Fruit fly (Drosophila melanogaster): ENCODE results near the gene CG31391.
A peak's percentile ranks its signal among the peaks of the same experiment; 100 is the strongest.

Gene CG31391

DNA sequence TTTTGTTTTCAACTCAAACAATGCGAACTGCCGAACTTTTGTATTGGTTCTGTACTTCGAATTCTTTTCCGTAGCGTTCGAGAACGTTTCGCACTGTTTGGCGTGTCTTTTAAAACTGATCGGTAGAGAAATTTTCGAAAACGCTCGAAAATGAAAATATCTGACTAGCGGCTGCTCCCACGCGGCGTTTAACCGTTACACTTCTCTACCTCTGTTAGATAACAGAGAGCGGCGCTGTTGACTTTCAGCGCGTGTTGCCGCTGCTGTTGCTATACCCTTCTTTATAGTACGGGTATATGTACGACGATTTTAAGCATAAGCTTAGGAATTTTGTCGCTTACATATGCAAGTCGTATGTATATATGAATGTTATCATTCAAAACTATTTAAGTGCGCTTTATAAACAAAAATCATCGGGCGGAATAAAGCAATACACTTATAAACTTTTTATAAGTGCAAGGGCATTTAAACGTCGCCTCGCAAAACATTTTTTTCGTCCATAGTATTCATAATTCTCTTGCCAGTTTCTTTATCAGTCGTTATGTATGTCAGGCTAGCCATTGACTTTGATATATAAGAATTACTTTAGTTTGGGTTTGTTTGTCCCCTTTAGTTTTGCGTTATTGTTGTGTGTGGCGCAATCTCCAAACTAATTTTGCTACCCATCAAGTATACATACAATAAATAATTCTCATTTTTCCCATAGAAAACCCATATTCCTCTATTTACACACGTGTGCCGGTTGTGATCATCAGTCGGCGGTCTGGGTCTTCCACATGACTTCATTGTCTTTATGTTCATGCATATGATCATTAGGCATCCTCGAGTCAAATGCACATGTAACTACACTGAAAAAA is 23.8 kb downstream of the CG31391 start, which contains the start of gene Phyhd1:
Gene Phyhd1 (minus strand): TSS at position 101 of the 857 bp plus-strand sequence.
- TF ChIP-seq Mnt (GFP tag; optimal IDR thresholded peaks at IDR 0.05) (peak; percentile 79), CG33017 (tag; optimal IDR thresholded peaks at IDR 0.05) (peak; percentile 89), CG7101 (tag; optimal IDR thresholded peaks at IDR 0.05) (peak; percentile 89), CG7045 (GFP tag; optimal IDR thresholded peaks at IDR 0.05) (peak; percentile 69), pad (GFP tag; optimal IDR thresholded peaks at IDR 0.05) (no peak), Crg-1 (GFP tag; optimal IDR thresholded peaks at IDR 0.05) (peak; percentile 2), tj (GFP tag; optimal IDR thresholded peaks at IDR 0.05) (peak; percentile 44), CG11617 (GFP tag; optimal IDR thresholded peaks at IDR 0.05) (peak; percentile 65), toe (GFP tag; optimal IDR thresholded peaks at IDR 0.05) (peak; percentile 50), CG14711 (tag; optimal IDR thresholded peaks at IDR 0.05) (peak; percentile 76), CG1620 (GFP tag; optimal IDR thresholded peaks at IDR 0.05) (peak; percentile 51), ovo (GFP tag; optimal IDR thresholded peaks at IDR 0.05) (peak; percentile 78), bab1 (GFP tag; optimal IDR thresholded peaks at IDR 0.05) (peak; percentile 90), cic (GFP tag; optimal IDR thresholded peaks at IDR 0.05) (peak; percentile 92), Hr96 (GFP tag; optimal IDR thresholded peaks at IDR 0.05) (peak; percentile 67), CG5204 (GFP tag; optimal IDR thresholded peaks at IDR 0.05) (peak; percentile 55), Clk (GFP tag; optimal IDR thresholded peaks at IDR 0.05) (peak; percentile 33), kay (GFP tag; ENCODE audit: borderline replicate concordance) (no peak), cnc (optimal IDR thresholded peaks at IDR 0.05) (no peak), CG12768 (GFP tag; optimal IDR thresholded peaks at IDR 0.05) (peak; percentile 71)

DNA sequence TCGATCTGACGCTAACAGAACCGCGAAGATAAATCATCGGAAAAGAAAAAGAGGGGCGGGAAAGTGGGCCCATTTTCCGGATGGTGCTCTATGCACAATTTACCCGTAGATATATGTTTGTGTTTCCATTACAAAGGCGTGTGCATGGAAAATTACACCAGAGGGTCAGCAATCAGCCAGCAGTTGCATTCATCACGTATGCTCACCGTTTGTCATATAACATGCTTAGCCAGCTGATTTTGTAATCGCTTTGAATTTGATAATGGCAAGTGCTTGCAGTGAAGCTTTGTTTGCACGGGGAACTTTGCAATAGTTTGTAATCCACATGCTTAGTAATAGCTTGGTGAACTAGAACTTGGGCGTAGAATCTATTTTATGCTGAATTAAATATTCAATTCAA is 25.0 kb downstream of the CG31391 start:
- TF ChIP-seq CG33017 (tag; optimal IDR thresholded peaks at IDR 0.05) (no peak), kay (GFP tag; ENCODE audit: borderline replicate concordance) (no peak), CG1620 (GFP tag; optimal IDR thresholded peaks at IDR 0.05) (no peak), tj (GFP tag; optimal IDR thresholded peaks at IDR 0.05) (peak; percentile 16), bab1 (GFP tag; optimal IDR thresholded peaks at IDR 0.05) (no peak), CG11617 (GFP tag; optimal IDR thresholded peaks at IDR 0.05) (no peak), cic (GFP tag; optimal IDR thresholded peaks at IDR 0.05) (peak; percentile 21), CG12768 (GFP tag; optimal IDR thresholded peaks at IDR 0.05) (peak; percentile 13), cnc (optimal IDR thresholded peaks at IDR 0.05) (no peak)

DNA sequence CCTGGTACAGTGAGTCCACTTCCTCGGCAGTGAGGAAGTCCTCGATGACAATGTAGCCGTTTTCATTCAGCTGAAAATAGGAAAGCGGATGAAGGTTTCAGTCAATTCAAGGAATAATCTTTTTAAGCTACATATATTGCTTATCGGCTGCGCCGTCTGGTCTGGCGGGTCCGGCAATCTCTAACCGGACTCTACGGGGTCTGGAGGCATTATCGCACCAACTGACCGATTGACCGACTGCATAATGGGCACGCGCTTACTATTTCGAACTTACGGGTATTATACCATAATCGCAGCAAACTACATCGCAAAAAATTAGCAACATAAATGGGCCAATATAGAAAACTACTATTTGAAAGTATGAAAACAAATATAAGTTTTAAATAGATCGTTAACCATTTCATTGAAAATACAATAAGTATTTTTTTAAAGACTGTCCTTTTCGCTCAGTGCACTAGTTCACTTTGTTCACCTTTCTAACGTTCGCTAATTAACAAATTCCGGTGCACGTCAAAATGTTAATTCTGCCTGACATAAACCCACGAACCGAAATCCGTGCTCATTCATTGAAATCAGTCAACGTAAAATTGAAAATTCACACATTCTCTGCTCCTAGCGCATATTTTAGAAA is 25.8 kb downstream of the CG31391 start:
- TF ChIP-seq CG14711 (tag; optimal IDR thresholded peaks at IDR 0.05) (peak; percentile 52), tj (GFP tag; optimal IDR thresholded peaks at IDR 0.05) (peak; percentile 26), bab1 (GFP tag; optimal IDR thresholded peaks at IDR 0.05) (peak; percentile 20), CG5204 (GFP tag; optimal IDR thresholded peaks at IDR 0.05) (peak; percentile 59), CG11617 (GFP tag; optimal IDR thresholded peaks at IDR 0.05) (peak; percentile 54), cnc (optimal IDR thresholded peaks at IDR 0.05) (no peak), CG33017 (tag; optimal IDR thresholded peaks at IDR 0.05) (peak; percentile 73), kay (GFP tag; ENCODE audit: borderline replicate concordance) (no peak), CG12768 (GFP tag; optimal IDR thresholded peaks at IDR 0.05) (peak; percentile 6), Clk (GFP tag; optimal IDR thresholded peaks at IDR 0.05) (no peak), ovo (GFP tag; optimal IDR thresholded peaks at IDR 0.05) (no peak), cic (GFP tag; optimal IDR thresholded peaks at IDR 0.05) (peak; percentile 78), Hr96 (GFP tag; optimal IDR thresholded peaks at IDR 0.05) (peak; percentile 17), CG7101 (tag; optimal IDR thresholded peaks at IDR 0.05) (peak; percentile 77), CG1620 (GFP tag; optimal IDR thresholded peaks at IDR 0.05) (peak; percentile 46), Mnt (GFP tag; optimal IDR thresholded peaks at IDR 0.05) (peak; percentile 13), CG7045 (GFP tag; optimal IDR thresholded peaks at IDR 0.05) (peak; percentile 58), pad (GFP tag; optimal IDR thresholded peaks at IDR 0.05) (no peak), toe (GFP tag; optimal IDR thresholded peaks at IDR 0.05) (peak; percentile 48), Crg-1 (GFP tag; optimal IDR thresholded peaks at IDR 0.05) (no peak)

DNA sequence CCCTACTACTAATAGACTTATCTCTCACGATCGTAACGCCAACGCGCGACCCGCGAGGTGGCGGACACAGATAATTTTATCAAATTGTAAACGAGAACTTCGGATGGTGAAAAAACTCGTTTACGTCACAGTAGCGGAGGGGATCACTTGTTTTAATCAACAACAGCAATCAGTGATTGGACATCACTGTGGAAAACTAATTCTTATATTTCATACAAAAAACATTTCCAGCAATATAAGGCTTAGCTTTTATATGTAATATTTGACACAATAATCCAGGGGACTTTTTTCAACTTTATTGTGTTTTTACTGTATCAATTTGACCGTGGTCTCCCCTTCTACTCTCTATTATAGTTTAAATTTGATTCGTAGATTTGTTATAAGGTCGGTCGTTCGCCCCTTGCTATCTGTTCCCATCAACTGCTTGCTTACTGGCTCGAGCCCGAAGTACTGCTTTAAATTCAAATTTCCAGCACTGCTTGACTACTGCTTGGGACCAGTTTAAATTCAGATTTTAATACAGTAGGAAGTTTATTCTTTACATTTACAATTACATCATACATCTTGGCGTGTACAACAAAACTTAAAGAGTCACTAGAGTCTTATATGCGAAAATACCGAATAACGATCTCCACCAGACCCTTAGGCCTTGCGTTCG is 27.5 kb downstream of the CG31391 start, which contains the start of gene CG6465:
Gene CG6465 (minus strand): TSS at position 7 of the 658 bp plus-strand sequence.
- peak; percentile 63 for TF ChIP-seq cic (GFP tag; optimal IDR thresholded peaks at IDR 0.05)
- no peak for TF ChIP-seq CG5204 (GFP tag; optimal IDR thresholded peaks at IDR 0.05)
- peak; percentile 54 for TF ChIP-seq pad (GFP tag; optimal IDR thresholded peaks at IDR 0.05)
- TF ChIP-seq CG1620 (GFP tag; optimal IDR thresholded peaks at IDR 0.05), result no peak
- no peak for TF ChIP-seq CG14711 (tag; optimal IDR thresholded peaks at IDR 0.05)
- no peak for TF ChIP-seq Clk (GFP tag; optimal IDR thresholded peaks at IDR 0.05)
- peak; percentile 32 for TF ChIP-seq CG33017 (tag; optimal IDR thresholded peaks at IDR 0.05)
- TF ChIP-seq CG12768 (GFP tag; optimal IDR thresholded peaks at IDR 0.05), result peak; percentile 37
- TF ChIP-seq tj (GFP tag; optimal IDR thresholded peaks at IDR 0.05), result no peak
- TF ChIP-seq kay (GFP tag; ENCODE audit: borderline replicate concordance), result peak; percentile 70

DNA sequence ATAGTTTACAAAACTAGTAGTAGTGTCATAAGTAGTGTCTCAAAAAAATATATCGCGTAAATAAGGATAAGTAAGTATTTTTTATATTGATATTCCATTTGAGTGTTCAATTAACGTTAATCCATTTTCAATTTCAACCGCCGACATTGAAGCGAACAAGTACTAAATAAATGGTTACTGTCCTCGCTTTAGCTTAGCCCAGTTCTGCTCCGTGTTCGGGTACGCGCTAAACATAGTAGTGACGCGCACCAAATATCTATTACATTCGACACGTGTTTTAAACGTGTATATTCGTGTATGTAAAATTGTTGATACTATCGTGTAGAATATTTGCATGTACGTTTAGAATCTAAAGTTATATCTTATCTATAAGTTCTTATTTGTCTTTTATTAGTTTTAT is 29.8 kb downstream of the CG31391 start:
- TF ChIP-seq CG5204 (GFP tag; optimal IDR thresholded peaks at IDR 0.05) (no peak), kay (GFP tag; ENCODE audit: borderline replicate concordance) (no peak), CG12768 (GFP tag; optimal IDR thresholded peaks at IDR 0.05) (no peak), CG1620 (GFP tag; optimal IDR thresholded peaks at IDR 0.05) (peak; percentile 43), toe (GFP tag; optimal IDR thresholded peaks at IDR 0.05) (no peak), CG7045 (GFP tag; optimal IDR thresholded peaks at IDR 0.05) (no peak), Hr96 (GFP tag; optimal IDR thresholded peaks at IDR 0.05) (no peak), pad (GFP tag; optimal IDR thresholded peaks at IDR 0.05) (no peak), CG14711 (tag; optimal IDR thresholded peaks at IDR 0.05) (peak; percentile 20), Crg-1 (GFP tag; optimal IDR thresholded peaks at IDR 0.05) (peak; percentile 25), ovo (GFP tag; optimal IDR thresholded peaks at IDR 0.05) (no peak), CG33017 (tag; optimal IDR thresholded peaks at IDR 0.05) (no peak), cic (GFP tag; optimal IDR thresholded peaks at IDR 0.05) (no peak), CG11617 (GFP tag; optimal IDR thresholded peaks at IDR 0.05) (no peak), Clk (GFP tag; optimal IDR thresholded peaks at IDR 0.05) (no peak), bab1 (GFP tag; optimal IDR thresholded peaks at IDR 0.05) (peak; percentile 56), Mnt (GFP tag; optimal IDR thresholded peaks at IDR 0.05) (no peak), tj (GFP tag; optimal IDR thresholded peaks at IDR 0.05) (no peak)
